Worm (Caenorhabditis elegans): ENCODE data around the gene maoc-1.
A peak's percentile ranks its signal among the peaks of the same experiment; 100 is the strongest.

The maoc-1 gene

DNA sequence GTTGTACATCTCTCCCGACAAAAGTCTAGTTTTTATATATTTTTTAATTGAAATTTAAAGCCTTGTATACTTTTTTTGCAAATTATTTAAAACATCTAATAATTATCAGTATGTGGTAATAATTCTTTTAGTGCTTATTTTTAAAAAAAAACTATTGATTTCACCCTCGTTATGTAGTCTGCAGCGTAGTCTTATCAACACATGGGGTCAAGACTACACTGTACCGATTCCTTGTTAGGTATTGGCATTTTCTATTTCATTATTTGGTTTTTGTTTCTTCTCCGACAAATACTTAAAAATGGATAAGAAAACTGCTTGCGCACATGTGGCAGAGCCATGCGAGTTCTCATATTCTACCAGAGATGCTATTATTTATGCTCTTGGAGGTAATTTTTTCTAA lies at the start of gene maoc-1:
TSS of gene maoc-1 (plus strand) at position 237 of the 400 bp plus-strand sequence.
- no peak for TF ChIP-seq ref-1 (GFP tag; conservative IDR thresholded peaks at IDR 0.05)
- no peak for TF ChIP-seq tab-1 (GFP tag; IDR thresholded peaks at IDR 0.05)
- TF ChIP-seq ztf-23 (GFP tag; IDR thresholded peaks at IDR 0.05) = no peak
- no peak for TF ChIP-seq cog-1 (tag; optimal IDR thresholded peaks at IDR 0.05)

DNA sequence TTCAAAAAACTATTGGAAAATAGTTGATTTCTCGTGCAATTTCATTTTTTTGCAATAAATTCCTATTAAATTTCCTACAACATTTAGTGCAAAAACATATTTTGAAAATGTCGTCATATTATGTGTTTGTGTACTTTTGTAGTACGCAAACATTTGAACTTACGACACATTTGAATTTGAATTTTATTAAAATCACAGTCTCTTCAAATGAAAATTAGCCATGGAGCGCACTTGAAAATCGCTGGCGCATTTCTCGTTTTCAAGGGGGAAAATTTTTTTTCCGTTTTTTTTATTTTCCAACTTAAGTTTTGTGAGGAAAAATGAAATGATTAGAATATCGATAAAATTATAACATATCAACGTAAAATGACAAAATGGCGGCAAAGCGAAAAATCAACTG lies 48.5 kb upstream of the maoc-1 start:
- TF ChIP-seq flt-1 (GFP tag; IDR thresholded peaks at IDR 0.05) (no peak), ztf-23 (GFP tag; IDR thresholded peaks at IDR 0.05) (no peak)

DNA sequence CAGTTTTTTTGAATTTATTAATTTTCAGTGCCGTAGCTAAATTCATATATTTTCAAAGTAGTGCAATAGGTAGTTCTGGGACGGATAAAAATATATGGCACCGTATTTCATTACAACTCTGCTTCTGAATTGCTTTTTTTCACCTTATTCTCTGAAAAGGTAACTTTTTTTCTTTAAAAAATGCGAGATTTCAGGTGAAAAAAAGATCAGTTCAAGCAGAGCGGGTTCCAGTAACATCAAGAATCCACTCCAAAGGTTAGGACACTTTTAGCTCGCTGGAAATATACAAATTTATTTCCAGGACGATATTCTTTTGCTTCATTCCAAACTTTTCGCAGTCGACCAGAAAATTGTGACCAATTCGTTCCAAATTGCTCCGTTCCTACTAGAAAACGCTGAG lies 48.0 kb upstream of the maoc-1 start, which contains the start of gene T07F8.1:
TSS of gene T07F8.1 (plus strand) at position 301 of the 400 bp plus-strand sequence.
- no peak for TF ChIP-seq tab-1 (GFP tag; IDR thresholded peaks at IDR 0.05)
- TF ChIP-seq klf-2 (GFP tag; conservative IDR thresholded peaks at IDR 0.05) = no peak
- TF ChIP-seq ref-1 (GFP tag; conservative IDR thresholded peaks at IDR 0.05) = no peak

DNA sequence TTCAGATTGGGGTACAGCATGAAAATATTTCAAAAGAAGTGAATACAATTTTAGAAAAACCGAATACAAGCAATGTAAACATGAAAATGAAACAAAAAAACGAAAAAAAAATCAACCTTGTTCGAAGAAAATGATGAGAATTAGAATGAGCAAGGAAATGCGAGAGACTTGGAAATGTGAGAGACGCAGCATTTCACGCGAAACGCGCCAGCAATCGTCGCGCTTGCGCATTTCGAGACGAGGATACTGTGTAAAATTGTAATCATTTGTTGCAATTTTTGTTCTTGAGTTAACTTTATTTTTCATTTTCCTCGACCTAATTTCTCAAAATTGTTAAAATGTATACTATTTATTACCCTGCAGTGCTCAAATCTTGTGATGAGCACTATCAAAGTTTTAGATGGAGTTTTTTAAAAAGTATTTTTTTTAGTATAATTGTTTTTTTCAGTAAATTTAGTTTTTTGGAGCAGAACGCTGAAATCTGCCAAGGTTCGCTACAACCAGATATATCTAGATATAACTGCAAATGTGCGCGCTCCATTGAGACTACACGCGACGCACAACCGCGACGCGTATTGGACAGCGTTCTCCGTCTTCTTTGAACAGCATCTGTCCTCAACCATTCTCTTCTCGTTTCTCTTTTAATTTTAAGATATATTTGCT lies 44.0 kb upstream of the maoc-1 start, which contains the start of gene fust-1:
TSS of gene fust-1 (plus strand) at position 613 of the 663 bp plus-strand sequence.
- TF ChIP-seq T22C8.4 (GFP tag; IDR thresholded peaks at IDR 0.05) (no peak), ztf-23 (GFP tag; IDR thresholded peaks at IDR 0.05) (peak; percentile 87), cog-1 (tag; optimal IDR thresholded peaks at IDR 0.05) (peak; percentile 94), ztf-29 (GFP tag; IDR thresholded peaks at IDR 0.05) (no peak), klf-2 (GFP tag; conservative IDR thresholded peaks at IDR 0.05) (peak; percentile 69; the same call in 1 of the 2 replicates), med-1 (GFP tag; optimal IDR thresholded peaks at IDR 0.05; ENCODE audit: insufficient read depth) (peak; percentile 56), flt-1 (GFP tag; IDR thresholded peaks at IDR 0.05) (peak; percentile 84), tab-1 (GFP tag; IDR thresholded peaks at IDR 0.05) (peak; percentile 72; the same call in 1 of the 2 replicates)

DNA sequence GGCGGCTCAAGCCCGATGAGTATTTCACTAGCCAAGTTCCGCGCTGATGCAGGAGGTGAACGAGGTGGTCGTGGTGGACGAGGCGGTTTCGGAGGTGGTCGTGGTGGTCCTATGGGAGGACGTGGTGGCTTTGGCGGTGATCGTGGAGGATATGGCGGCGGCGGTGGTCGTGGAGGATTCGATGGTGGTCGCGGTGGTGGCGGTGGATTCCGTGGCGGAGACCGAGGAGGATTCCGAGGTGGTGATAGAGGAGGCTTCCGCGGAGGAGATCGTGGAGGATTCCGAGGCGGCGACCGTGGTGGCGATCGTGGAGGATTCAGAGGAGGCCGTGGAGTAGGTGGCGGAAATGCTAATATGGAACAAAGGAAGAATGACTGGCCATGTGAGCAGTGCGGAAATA lies 41.4 kb upstream of the maoc-1 start:
- TF ChIP-seq ztf-23 (GFP tag; IDR thresholded peaks at IDR 0.05) (no peak), klf-2 (GFP tag; conservative IDR thresholded peaks at IDR 0.05) (no peak), tab-1 (GFP tag; IDR thresholded peaks at IDR 0.05) (no peak), cog-1 (tag; optimal IDR thresholded peaks at IDR 0.05) (no peak), ztf-29 (GFP tag; IDR thresholded peaks at IDR 0.05) (no peak), ref-1 (GFP tag; conservative IDR thresholded peaks at IDR 0.05) (no peak), T22C8.4 (GFP tag; IDR thresholded peaks at IDR 0.05) (no peak), flt-1 (GFP tag; IDR thresholded peaks at IDR 0.05) (no peak), med-1 (GFP tag; optimal IDR thresholded peaks at IDR 0.05; ENCODE audit: insufficient read depth) (no peak)

DNA sequence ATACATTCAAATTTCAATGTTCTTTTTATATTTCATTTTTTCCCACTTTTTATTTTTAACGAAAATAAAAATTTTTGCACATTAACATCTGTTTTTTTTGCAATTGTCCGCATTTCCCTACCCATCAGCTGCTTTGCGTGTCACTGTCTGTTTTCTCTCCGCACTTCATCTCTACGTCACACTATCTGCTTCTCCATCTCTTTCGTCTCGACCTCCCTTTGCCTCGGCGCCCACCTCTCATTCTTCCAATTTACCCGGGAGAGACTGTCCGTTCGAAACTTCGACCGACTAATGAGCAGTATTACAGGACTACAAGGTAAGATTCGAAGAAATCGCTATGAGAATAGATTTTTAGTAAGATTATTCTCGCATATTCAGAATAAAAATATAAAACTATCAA lies 40.7 kb upstream of the maoc-1 start, which contains the start of gene C27H5.2:
TSS of gene C27H5.2 (plus strand) at position 190 of the 400 bp plus-strand sequence.
- no peak for TF ChIP-seq flt-1 (GFP tag; IDR thresholded peaks at IDR 0.05)
- TF ChIP-seq tab-1 (GFP tag; IDR thresholded peaks at IDR 0.05) = no peak
- no peak for TF ChIP-seq med-1 (GFP tag; optimal IDR thresholded peaks at IDR 0.05; ENCODE audit: insufficient read depth)
- no peak for TF ChIP-seq T22C8.4 (GFP tag; IDR thresholded peaks at IDR 0.05)
- TF ChIP-seq ztf-29 (GFP tag; IDR thresholded peaks at IDR 0.05) = no peak
- TF ChIP-seq ref-1 (GFP tag; conservative IDR thresholded peaks at IDR 0.05) = no peak
- no peak for TF ChIP-seq cog-1 (tag; optimal IDR thresholded peaks at IDR 0.05)
- no peak for TF ChIP-seq klf-2 (GFP tag; conservative IDR thresholded peaks at IDR 0.05)
- TF ChIP-seq ztf-23 (GFP tag; IDR thresholded peaks at IDR 0.05) = no peak

DNA sequence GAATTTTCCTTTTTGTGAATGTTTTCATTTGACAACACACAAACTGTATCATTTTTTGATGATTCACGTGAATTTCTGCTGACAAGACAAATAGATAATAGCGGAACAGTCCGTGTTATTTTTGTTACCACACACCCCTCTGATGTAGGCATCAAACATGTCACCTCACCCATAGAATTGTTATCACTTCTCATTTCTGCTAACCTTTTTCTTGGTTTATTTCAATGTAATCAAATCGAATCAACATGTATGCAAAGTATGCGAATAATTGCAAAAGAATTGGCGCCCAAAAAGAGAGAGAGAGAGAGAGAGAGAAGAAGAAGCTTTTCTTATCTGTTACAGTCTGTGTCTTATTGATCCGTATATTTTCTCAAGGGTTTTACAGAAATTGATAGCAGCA lies 38.7 kb upstream of the maoc-1 start:
- TF ChIP-seq tab-1 (GFP tag; IDR thresholded peaks at IDR 0.05) (no peak), T22C8.4 (GFP tag; IDR thresholded peaks at IDR 0.05) (no peak), klf-2 (GFP tag; conservative IDR thresholded peaks at IDR 0.05) (no peak), flt-1 (GFP tag; IDR thresholded peaks at IDR 0.05) (no peak), ztf-23 (GFP tag; IDR thresholded peaks at IDR 0.05) (no peak), ztf-29 (GFP tag; IDR thresholded peaks at IDR 0.05) (no peak), med-1 (GFP tag; optimal IDR thresholded peaks at IDR 0.05; ENCODE audit: insufficient read depth) (no peak), ref-1 (GFP tag; conservative IDR thresholded peaks at IDR 0.05) (no peak), cog-1 (tag; optimal IDR thresholded peaks at IDR 0.05) (no peak)

DNA sequence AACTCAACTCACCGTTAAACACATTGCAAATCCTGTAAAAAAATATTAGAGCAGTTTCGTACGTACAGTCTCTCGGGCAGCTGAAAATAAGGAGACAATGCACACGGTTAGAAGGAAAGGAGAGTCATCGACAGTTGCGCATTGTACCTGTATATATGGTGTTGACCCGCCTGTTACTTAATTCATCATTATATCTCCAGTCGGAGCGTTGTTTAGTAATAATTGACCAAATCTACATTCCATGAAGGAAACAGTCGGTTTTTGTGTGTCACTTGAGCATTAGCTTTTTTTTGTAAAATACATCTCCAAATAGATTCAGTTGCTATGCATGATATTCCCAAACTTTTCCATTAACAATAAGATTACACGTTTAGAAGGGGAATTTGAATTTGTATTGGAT lies 34.6 kb upstream of the maoc-1 start, which contains the start of gene C27H5.12:
TSS of gene C27H5.12 (minus strand) at position 101 of the 400 bp plus-strand sequence.
- TF ChIP-seq ztf-23 (GFP tag; IDR thresholded peaks at IDR 0.05) = no peak
- TF ChIP-seq cog-1 (tag; optimal IDR thresholded peaks at IDR 0.05) = no peak
- TF ChIP-seq ref-1 (GFP tag; conservative IDR thresholded peaks at IDR 0.05) = no peak
- TF ChIP-seq tab-1 (GFP tag; IDR thresholded peaks at IDR 0.05) = no peak
- no peak for TF ChIP-seq flt-1 (GFP tag; IDR thresholded peaks at IDR 0.05)
- no peak for TF ChIP-seq T22C8.4 (GFP tag; IDR thresholded peaks at IDR 0.05)
- no peak for TF ChIP-seq klf-2 (GFP tag; conservative IDR thresholded peaks at IDR 0.05)
- TF ChIP-seq ztf-29 (GFP tag; IDR thresholded peaks at IDR 0.05) = no peak
- no peak for TF ChIP-seq med-1 (GFP tag; optimal IDR thresholded peaks at IDR 0.05; ENCODE audit: insufficient read depth)

DNA sequence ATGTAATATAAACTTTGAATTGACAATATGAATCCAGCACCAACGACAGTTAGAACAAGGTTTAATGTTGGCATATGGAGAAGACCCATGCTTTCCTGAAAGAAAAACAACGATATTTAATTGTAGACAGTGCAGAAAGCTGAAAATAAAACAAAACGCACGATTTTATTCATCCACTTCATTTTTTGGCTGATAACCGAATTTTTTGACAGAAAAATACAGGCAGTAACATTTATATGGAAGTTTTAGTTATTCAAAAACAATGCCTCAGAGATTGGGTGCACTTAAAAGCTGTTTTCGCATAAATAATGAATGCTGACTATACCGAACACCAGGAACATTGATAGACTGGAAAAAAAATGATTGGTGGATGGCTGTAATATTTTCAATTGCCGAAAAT lies 30.3 kb upstream of the maoc-1 start, which contains the start of gene mfsd-13.2:
TSS of gene mfsd-13.2 (minus strand) at position 101 of the 400 bp plus-strand sequence.
- TF ChIP-seq flt-1 (GFP tag; IDR thresholded peaks at IDR 0.05) (no peak), cog-1 (tag; optimal IDR thresholded peaks at IDR 0.05) (no peak), tab-1 (GFP tag; IDR thresholded peaks at IDR 0.05) (no peak), ztf-29 (GFP tag; IDR thresholded peaks at IDR 0.05) (no peak), med-1 (GFP tag; optimal IDR thresholded peaks at IDR 0.05; ENCODE audit: insufficient read depth) (no peak)

DNA sequence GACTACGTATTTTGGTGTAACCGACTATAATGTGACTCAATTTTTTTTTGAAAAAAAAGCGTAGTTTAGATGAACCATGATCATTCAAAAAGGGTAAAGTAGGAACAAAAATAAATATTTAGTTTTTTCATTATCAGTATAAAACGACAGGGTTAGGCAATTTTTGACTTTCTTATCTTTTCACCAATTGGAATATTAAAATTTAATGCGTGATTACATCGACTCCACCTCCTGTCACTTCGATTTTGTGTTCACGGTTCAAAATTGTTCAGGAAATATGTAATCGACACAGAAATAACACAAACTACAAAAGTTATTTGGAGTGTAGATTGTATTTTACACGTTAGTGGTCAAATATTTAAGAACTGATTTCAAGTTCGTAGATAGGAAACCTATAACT lies 29.3 kb upstream of the maoc-1 start:
- TF ChIP-seq med-1 (GFP tag; optimal IDR thresholded peaks at IDR 0.05; ENCODE audit: insufficient read depth) = no peak
- TF ChIP-seq ref-1 (GFP tag; conservative IDR thresholded peaks at IDR 0.05) = no peak

All from whole organism, midembryonic.